Worm (Caenorhabditis elegans) whole organism, early embryonic: ENCODE measurements around the gene T14B4.19.

ENCODE experiments used
- B0310.2 ChIP-seq: sonication (generic microtip); optimal IDR thresholded peaks from 2 replicates; lab custom pipeline; 2016; ENCODE audit warnings: mild to moderate bottlenecking, missing genetic modification characterization, missing compliant biosample characterization
- ama-1 ChIP-seq: fragments of 150-350 bp; optimal IDR thresholded peaks from 2 replicates; lab custom pipeline; 2014
- ceh-13 ChIP-seq: fragments of 200-800 bp; sonication (Bioruptor generic); optimal IDR thresholded peaks from 2 replicates; lab custom pipeline; 2018; ENCODE audit warnings: mild to moderate bottlenecking, missing genetic modification characterization, missing compliant biosample characterization
- ceh-36 ChIP-seq: sonication (generic microtip); optimal IDR thresholded peaks from 2 replicates; lab custom pipeline; 2016; ENCODE audit warnings: missing genetic modification characterization, inconsistent platforms, missing compliant biosample characterization
- flt-1 ChIP-seq: fragments of 200-800 bp; sonication (Bioruptor generic); IDR thresholded peaks from 2 replicates; pipeline ENCODE4 v1.3.6; 2022; ENCODE audit warnings: missing genetic modification characterization, missing compliant biosample characterization
- tra-4 ChIP-seq: sonication (generic microtip); optimal IDR thresholded peaks from 2 replicates; lab custom pipeline; 2017; ENCODE audit warnings: missing genetic modification characterization, missing compliant biosample characterization

- TF ChIP-seq ama-1 (lab: Kevin White, UChicago): no peak
- no peak for TF ChIP-seq B0310.2 (tag; lab: Kevin White, UChicago)
- TF ChIP-seq ceh-13 (GFP tag; lab: Kevin White, UChicago): no peak
- TF ChIP-seq flt-1 (GFP tag; lab: Robert Waterston, UW): no peak
- no peak for TF ChIP-seq tra-4
- TF ChIP-seq ceh-36 (tag; lab: Kevin White, UChicago): no peak
Observed at ce11 chrII:6736066-6736465, 23.3 kb upstream of the T14B4.19 start, which contains the start of gene mrps-18.C.
